Worm (Caenorhabditis elegans): ENCODE results near the gene sdz-31.

sdz-31 gene

DNA sequence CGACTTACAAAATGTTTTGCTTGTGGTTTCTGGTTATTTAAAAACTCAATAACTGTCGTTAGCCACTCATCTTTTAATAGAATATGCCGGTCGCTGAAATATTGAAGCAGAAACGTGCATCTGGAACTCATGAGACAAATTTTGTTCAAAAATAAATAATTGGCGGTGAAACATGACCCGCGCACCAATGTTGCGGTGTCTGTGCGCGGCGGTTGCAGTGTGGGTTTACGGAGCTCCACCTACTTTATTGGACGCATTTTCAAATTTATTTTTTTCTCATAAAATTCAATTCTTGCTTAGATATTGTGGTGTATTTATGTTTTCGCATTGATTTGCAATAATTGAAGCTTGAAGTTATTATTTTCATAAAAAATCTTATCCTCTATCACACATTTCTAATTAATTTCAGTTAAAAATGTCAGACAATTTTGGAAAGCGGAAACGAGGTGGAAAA is 50.7 kb downstream of the sdz-31 start, which contains the start of the genes rmh-2 and suds-3 (continued):
- TF ChIP-seq lin-15B (tag; optimal IDR thresholded peaks at IDR 0.05) (peak; percentile 39), lin-13 (GFP tag; optimal IDR thresholded peaks at IDR 0.05) (no peak), swsn-7 (tag; optimal IDR thresholded peaks at IDR 0.05) (peak; percentile 20), pax-3 (tag; optimal IDR thresholded peaks at IDR 0.05) (no peak), nhr-71 (tag; optimal IDR thresholded peaks at IDR 0.05) (peak; percentile 50), tbx-2 (tag; optimal IDR thresholded peaks at IDR 0.05) (no peak), ceh-90 (tag; optimal IDR thresholded peaks at IDR 0.05) (no peak), mef-2 (tag; optimal IDR thresholded peaks at IDR 0.05) (no peak), egl-27 (tag; optimal IDR thresholded peaks at IDR 0.05) (no peak), alr-1 (tag; optimal IDR thresholded peaks at IDR 0.05; ENCODE audit: borderline replicate concordance) (no peak), sptf-1 (tag; optimal IDR thresholded peaks at IDR 0.05) (no peak), vab-15 (tag; optimal IDR thresholded peaks at IDR 0.05) (no peak), irx-1 (tag; optimal IDR thresholded peaks at IDR 0.05) (no peak), fos-1 (tag; optimal IDR thresholded peaks at IDR 0.05) (no peak), ceh-88 (GFP tag; IDR thresholded peaks at IDR 0.05) (no peak)
